Worm (Caenorhabditis elegans) whole organism, L1 larva: Measurements from ENCODE around the gene R07B1.13.

ENCODE experiments used
- Y116A8C.19 ChIP-seq: sonication (generic microtip); optimal IDR thresholded peaks from 2 replicates; lab custom pipeline; 2016; ENCODE audit warnings: missing compliant biosample characterization, missing genetic modification characterization, borderline replicate concordance
- jun-1 ChIP-seq: fragments of 150-350 bp; optimal IDR thresholded peaks from 2 replicates; lab custom pipeline; 2014; ENCODE audit warnings: missing biosample characterization, missing genetic modification reagents, missing genetic modification characterization
- lin-14 ChIP-seq: fragments of 200-800 bp; sonication (Bioruptor generic); optimal IDR thresholded peaks from 2 replicates; lab custom pipeline; 2018; ENCODE audit warnings: mild to moderate bottlenecking, missing genetic modification characterization, moderate library complexity, missing compliant biosample characterization
- lir-3 ChIP-seq: sonication (generic microtip); optimal IDR thresholded peaks from 2 replicates; lab custom pipeline; 2016; ENCODE audit warnings: mild to moderate bottlenecking, missing genetic modification characterization, moderate library complexity, missing compliant biosample characterization; ENCODE audit not compliant: poor library complexity
- snpc-4 ChIP-seq: fragments of 150-350 bp; optimal IDR thresholded peaks from 2 replicates; lab custom pipeline; 2014; ENCODE audit warnings: missing biosample characterization, missing genetic modification characterization

DNA sequence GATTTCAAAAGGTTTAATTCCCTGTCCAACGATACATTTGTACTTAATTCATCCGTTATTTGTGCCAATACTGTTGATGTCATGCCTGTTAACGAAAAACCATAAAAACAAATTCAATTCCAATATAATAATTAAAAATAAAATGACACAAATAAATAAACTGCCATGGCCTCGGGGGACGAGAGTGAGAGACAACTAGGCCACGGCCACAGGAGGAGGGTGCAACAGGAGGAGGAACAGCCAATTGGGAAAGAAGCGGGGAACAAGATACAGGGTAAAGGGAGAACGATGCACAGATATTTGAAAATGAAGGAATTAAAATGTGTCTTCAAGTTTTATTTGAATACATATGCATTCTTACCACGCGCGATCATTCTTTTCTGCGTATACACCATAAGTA lies 47.7 kb downstream of the R07B1.13 start, which contains the start of gene F21G4.6:
- no peak for TF ChIP-seq snpc-4 (tag; lab: Kevin White, UChicago)
- TF ChIP-seq lin-14: no peak
- no peak for TF ChIP-seq Y116A8C.19 (tag; lab: Kevin White, UChicago)
- TF ChIP-seq jun-1 (tag; lab: Kevin White, UChicago): no peak
- no peak for TF ChIP-seq lir-3 (tag; lab: Kevin White, UChicago)
